Worm (Caenorhabditis elegans): ENCODE data around the gene tir-1.

- no peak for TF ChIP-seq ama-1 (optimal IDR thresholded peaks at IDR 0.05)
- TF ChIP-seq che-1 (tag; optimal IDR thresholded peaks at IDR 0.05) = no peak
- TF ChIP-seq pha-4 (tag; optimal IDR thresholded peaks at IDR 0.05) = no peak
- no peak for TF ChIP-seq C38D4.7 (GFP tag; optimal IDR thresholded peaks at IDR 0.05)
- no peak for TF ChIP-seq ceh-30 (tag; optimal IDR thresholded peaks at IDR 0.05)
These were observed 14.3 kb upstream of the tir-1 start for ce11 chrIII:3915705-3916104.

Data from whole organism, late embryonic.